Fruit fly (Drosophila melanogaster): ENCODE results near the gene Pus10.
A peak's percentile ranks its signal among the peaks of the same experiment; 100 is the strongest.

The Pus10 gene

DNA sequence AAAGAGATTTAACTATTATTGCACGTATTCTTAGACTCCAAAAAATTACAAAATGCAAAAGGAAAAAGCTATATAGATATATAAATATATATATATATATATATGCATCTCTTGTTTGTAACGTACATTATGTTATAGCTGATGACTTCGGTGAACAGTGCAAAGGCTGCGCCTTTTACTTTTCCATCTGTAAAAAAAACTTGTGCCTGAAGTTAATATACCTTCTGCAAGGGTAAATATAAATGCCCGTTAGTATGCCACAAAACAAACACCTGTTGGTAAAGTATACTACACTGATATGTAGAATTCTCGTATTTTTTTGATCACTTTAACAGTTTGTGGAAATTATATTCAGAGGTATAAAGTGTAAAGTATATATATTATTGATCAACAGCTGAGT is 17.0 kb downstream of the Pus10 start (continued):
- peak; percentile 10 for TF ChIP-seq CG2712 (tag; optimal IDR thresholded peaks at IDR 0.05)
- 0 out of 2 replicates have a peak, but pooled peaks have one; percentile 23 for TF ChIP-seq Bgb (GFP tag; IDR thresholded peaks at IDR 0.05; ENCODE audit: partially characterized antibody)
- TF ChIP-seq Dek (tag; optimal IDR thresholded peaks at IDR 0.05), result no peak
- no peak for TF ChIP-seq CG14667 (GFP tag; IDR thresholded peaks at IDR 0.05)
- TF ChIP-seq CG7786 (GFP tag; optimal IDR thresholded peaks at IDR 0.05), result no peak
- TF ChIP-seq Adf1 (GFP tag; IDR thresholded peaks at IDR 0.05), result no peak
- no peak for TF ChIP-seq lola (GFP tag; optimal IDR thresholded peaks at IDR 0.05)
- no peak for TF ChIP-seq grau (tag; optimal IDR thresholded peaks at IDR 0.05)
- TF ChIP-seq CG11247 (GFP tag; IDR thresholded peaks at IDR 0.05), result no peak
- TF ChIP-seq CG13123 (GFP tag; optimal IDR thresholded peaks at IDR 0.05), result no peak
- TF ChIP-seq her (GFP tag; optimal IDR thresholded peaks at IDR 0.05), result no peak
- peak; percentile 59 for TF ChIP-seq Med (GFP tag)
- TF ChIP-seq amos (GFP tag; IDR thresholded peaks at IDR 0.05; ENCODE audit: partially characterized antibody), result peak; percentile 33; the same call in 1 of the 2 replicates
- TF ChIP-seq sug (tag; optimal IDR thresholded peaks at IDR 0.05), result no peak
- TF ChIP-seq CG17328 (GFP tag; IDR thresholded peaks at IDR 0.05), result no peak
- no peak for TF ChIP-seq CG17829 (tag; optimal IDR thresholded peaks at IDR 0.05)
- no peak for TF ChIP-seq Myb (GFP tag; optimal IDR thresholded peaks at IDR 0.05)
- TF ChIP-seq Hsf (GFP tag; optimal IDR thresholded peaks at IDR 0.05), result no peak
- no peak for TF ChIP-seq da (GFP tag; optimal IDR thresholded peaks at IDR 0.05)
- TF ChIP-seq shn (GFP tag; optimal IDR thresholded peaks at IDR 0.05), result no peak
- no peak for TF ChIP-seq ssp (GFP tag; IDR thresholded peaks at IDR 0.05)
- TF ChIP-seq CG8290 (GFP tag; optimal IDR thresholded peaks at IDR 0.05), result peak; percentile 45
- peak in 1 of 2 experiments; percentile 45 for TF ChIP-seq CG8290 (tag; optimal IDR thresholded peaks at IDR 0.05)
- TF ChIP-seq HmgZ (tag; optimal IDR thresholded peaks at IDR 0.05), result peak; percentile 47
- TF ChIP-seq lilli (GFP tag; optimal IDR thresholded peaks at IDR 0.05), result no peak
- no peak for TF ChIP-seq run (tag; optimal IDR thresholded peaks at IDR 0.05)
- TF ChIP-seq Dp (GFP tag; optimal IDR thresholded peaks at IDR 0.05), result no peak
- peak; percentile 3 for TF ChIP-seq kah (GFP tag; optimal IDR thresholded peaks at IDR 0.05)
- no peak for TF ChIP-seq Hr3 (GFP tag; optimal IDR thresholded peaks at IDR 0.05)
- 0 out of 3 replicates have a peak, but pooled peaks have one; percentile 34 for TF ChIP-seq CG2199 (GFP tag; IDR thresholded peaks at IDR 0.05)
- no peak for TF ChIP-seq Tbp (GFP tag; optimal IDR thresholded peaks at IDR 0.05)
- no peak for TF ChIP-seq Side (GFP tag; optimal IDR thresholded peaks at IDR 0.05)
- no peak for TF ChIP-seq CG11560 (tag; IDR thresholded peaks at IDR 0.05)
- TF ChIP-seq mam (GFP tag; optimal IDR thresholded peaks at IDR 0.05), result no peak
- TF ChIP-seq Gsc (GFP tag; IDR thresholded peaks at IDR 0.05), result no peak
- no peak for TF ChIP-seq exex (tag; optimal IDR thresholded peaks at IDR 0.05)
- TF ChIP-seq lab (GFP tag; optimal IDR thresholded peaks at IDR 0.05), result peak; percentile 22
- no peak for TF ChIP-seq Bteb2 (GFP tag; optimal IDR thresholded peaks at IDR 0.05)
- no peak for TF ChIP-seq Lpt (GFP tag; optimal IDR thresholded peaks at IDR 0.05)
- TF ChIP-seq CoRest (tag; optimal IDR thresholded peaks at IDR 0.05), result no peak
- TF ChIP-seq NfI (GFP tag; optimal IDR thresholded peaks at IDR 0.05), result peak; percentile 2
- no peak for TF ChIP-seq CG17912 (GFP tag; optimal IDR thresholded peaks at IDR 0.05)
- no peak for TF ChIP-seq lmd (GFP tag; IDR thresholded peaks at IDR 0.05)
- TF ChIP-seq disco-r (GFP tag; optimal IDR thresholded peaks at IDR 0.05), result no peak
- TF ChIP-seq CG16863 (GFP tag; optimal IDR thresholded peaks at IDR 0.05), result no peak

Measured in whole organism, embryonic.